Worm (Caenorhabditis elegans): ENCODE results near the gene brc-1.

Gene brc-1

ce11 chrIII:3867378-3867904 is 4.7 kb upstream of the brc-1 start, which contains the start of gene rpl-3 (continued):
- TF ChIP-seq lin-40 (tag; optimal IDR thresholded peaks at IDR 0.05): peak; percentile 99
- TF ChIP-seq ceh-79 (tag; optimal IDR thresholded peaks at IDR 0.05): peak; percentile 100
- TF ChIP-seq F33H1.4 (GFP tag; IDR thresholded peaks at IDR 0.05): peak; percentile 99
- TF ChIP-seq atf-7 (tag; optimal IDR thresholded peaks at IDR 0.05): peak; percentile 100
- TF ChIP-seq lsy-27 (tag; optimal IDR thresholded peaks at IDR 0.05; ENCODE audit: borderline replicate concordance, insufficient read depth): peak; percentile 54
- peak; percentile 89 for TF ChIP-seq xnd-1 (tag; optimal IDR thresholded peaks at IDR 0.05)
- peak; percentile 92 for TF ChIP-seq aptf-2 (GFP tag; conservative IDR thresholded peaks at IDR 0.05)
- TF ChIP-seq snpc-1.3 (tag; optimal IDR thresholded peaks at IDR 0.05; ENCODE audit: insufficient read depth): peak; percentile 98
- peak; percentile 100 for TF ChIP-seq ceh-27 (GFP tag; optimal IDR thresholded peaks at IDR 0.05)
- peak; percentile 100 for TF ChIP-seq let-526 (GFP tag; IDR thresholded peaks at IDR 0.05)
- TF ChIP-seq let-607 (tag; optimal IDR thresholded peaks at IDR 0.05): peak; percentile 96 to 97
- peak; percentile 98 for TF ChIP-seq ceh-58 (GFP tag; IDR thresholded peaks at IDR 0.05)
- TF ChIP-seq akir-1 (GFP tag; optimal IDR thresholded peaks at IDR 0.05): peak; percentile 93
- TF ChIP-seq cebp-1 (GFP tag; IDR thresholded peaks at IDR 0.05): peak; percentile 98
- TF ChIP-seq cebp-1 (tag; optimal IDR thresholded peaks at IDR 0.05): peak; percentile 100
- TF ChIP-seq egrh-3 (GFP tag; IDR thresholded peaks at IDR 0.05): peak; percentile 94
- peak; percentile 96 for TF ChIP-seq madf-8 (GFP tag; conservative IDR thresholded peaks at IDR 0.05)
- peak; percentile 99 for TF ChIP-seq ztf-3 (GFP tag; optimal IDR thresholded peaks at IDR 0.05)
- peak; percentile 97 for TF ChIP-seq hsf-1 (GFP tag; IDR thresholded peaks at IDR 0.05)
- peak; percentile 100 for TF ChIP-seq Y79H2A.3 (GFP tag; conservative IDR thresholded peaks at IDR 0.05)
- peak; percentile 100 for TF ChIP-seq somi-1 (GFP tag; optimal IDR thresholded peaks at IDR 0.05)
- TF ChIP-seq mcd-1 (GFP tag; IDR thresholded peaks at IDR 0.05): peak; percentile 100
- no peak for TF ChIP-seq F55B11.4 (tag; optimal IDR thresholded peaks at IDR 0.05; ENCODE audit: borderline replicate concordance, insufficient read depth)
- TF ChIP-seq nfya-1 (tag; optimal IDR thresholded peaks at IDR 0.05; ENCODE audit: borderline replicate concordance, insufficient read depth): no peak
- TF ChIP-seq rec-8 (tag; optimal IDR thresholded peaks at IDR 0.05): peak; percentile 95 to 99
- TF ChIP-seq tbx-9 (tag; optimal IDR thresholded peaks at IDR 0.05; ENCODE audit: borderline replicate concordance): peak; percentile 91
- peak; percentile 100 for TF ChIP-seq lir-1 (GFP tag; conservative IDR thresholded peaks at IDR 0.05)
- TF ChIP-seq bed-1 (GFP tag; IDR thresholded peaks at IDR 0.05): peak; percentile 99
- peak; percentile 100 for TF ChIP-seq F49E8.2 (tag; optimal IDR thresholded peaks at IDR 0.05; ENCODE audit: insufficient read depth)
- peak; percentile 100 for TF ChIP-seq Y67H2A.10 (GFP tag; conservative IDR thresholded peaks at IDR 0.05)
- peak; percentile 100 for TF ChIP-seq repo-1 (tag; optimal IDR thresholded peaks at IDR 0.05)
- peak; percentile 96 for TF ChIP-seq aptf-3 (GFP tag; IDR thresholded peaks at IDR 0.05)
- peak; percentile 98 for TF ChIP-seq nfya-2 (GFP tag; IDR thresholded peaks at IDR 0.05)
- peak; percentile 96 for TF ChIP-seq sptf-2 (GFP tag; optimal IDR thresholded peaks at IDR 0.05)
- TF ChIP-seq T07F8.4 (tag; optimal IDR thresholded peaks at IDR 0.05): peak; percentile 95
- peak; percentile 100 for TF ChIP-seq dpff-1 (tag; optimal IDR thresholded peaks at IDR 0.05)
- peak; percentile 100 for TF ChIP-seq nhr-80 (tag; optimal IDR thresholded peaks at IDR 0.05)
- peak; percentile 100 for TF ChIP-seq Y56A3A.18 (GFP tag; IDR thresholded peaks at IDR 0.05)
- peak; percentile 100 for TF ChIP-seq ets-4 (GFP tag; optimal IDR thresholded peaks at IDR 0.05)
- TF ChIP-seq F57C9.4 (tag; optimal IDR thresholded peaks at IDR 0.05): peak; percentile 99
- peak; percentile 100 for TF ChIP-seq ztf-6 (GFP tag; IDR thresholded peaks at IDR 0.05)
- TF ChIP-seq bed-2 (GFP tag; IDR thresholded peaks at IDR 0.05): peak; percentile 98
- TF ChIP-seq T26A5.8 (tag; optimal IDR thresholded peaks at IDR 0.05): peak; percentile 99
- peak; percentile 100 for TF ChIP-seq ztf-26 (tag; optimal IDR thresholded peaks at IDR 0.05)
- peak; percentile 100 for TF ChIP-seq ztf-22 (GFP tag; optimal IDR thresholded peaks at IDR 0.05)
- TF ChIP-seq nhr-120 (GFP tag; IDR thresholded peaks at IDR 0.05): peak; percentile 99
- TF ChIP-seq snpc-3.4 (tag; optimal IDR thresholded peaks at IDR 0.05): peak; percentile 99
